Worm (Caenorhabditis elegans) whole organism, L2 larva: ENCODE results near the gene csn-3.

Source experiments
- C34F6.9 ChIP-seq: fragments of 150-350 bp; optimal IDR thresholded peaks from 2 replicates; lab custom pipeline; 2014; ENCODE audit warnings: missing biosample characterization, missing genetic modification characterization
- F13H6.1 ChIP-seq: sonication (generic microtip); optimal IDR thresholded peaks from 2 replicates; lab custom pipeline; 2016; ENCODE audit warnings: missing genetic modification characterization, missing compliant biosample characterization
- R02D3.7 ChIP-seq: fragments of 150-350 bp; optimal IDR thresholded peaks from 2 replicates; lab custom pipeline; 2014; ENCODE audit warnings: missing biosample characterization, missing genetic modification characterization
- Y55F3AM.14 ChIP-seq: fragments of 200-800 bp; sonication (Bioruptor generic); optimal IDR thresholded peaks from 2 replicates; lab custom pipeline; 2018; ENCODE audit warnings: mild to moderate bottlenecking, missing genetic modification characterization, missing compliant biosample characterization
- ZK546.5 ChIP-seq: sonication (generic microtip); optimal IDR thresholded peaks from 2 replicates; lab custom pipeline; 2017; ENCODE audit warnings: missing biosample characterization, missing genetic modification characterization
- ama-1 ChIP-seq: fragments of 150-350 bp; optimal IDR thresholded peaks from 2 replicates; lab custom pipeline; 2018; ENCODE audit warnings: inconsistent platforms
- blmp-1 ChIP-seq: sonication (generic microtip); optimal IDR thresholded peaks from 2 replicates; lab custom pipeline; 2017; ENCODE audit warnings: missing genetic modification characterization, mild to moderate bottlenecking, missing compliant biosample characterization, antibody characterized with exemption, moderate library complexity; ENCODE audit not compliant: insufficient read depth
- ceh-16 ChIP-seq: fragments of 150-350 bp; optimal IDR thresholded peaks from 2 replicates; lab custom pipeline; 2014; ENCODE audit warnings: missing biosample characterization, missing genetic modification characterization
- ceh-82 ChIP-seq: fragments of 150-350 bp; optimal IDR thresholded peaks from 2 replicates; lab custom pipeline; 2014; ENCODE audit warnings: missing biosample characterization, missing genetic modification characterization
- crh-2 ChIP-seq: sonication (generic microtip); optimal IDR thresholded peaks from 2 replicates; lab custom pipeline; 2017; ENCODE audit warnings: missing biosample characterization, missing genetic modification characterization
- dmd-4 ChIP-seq: sonication (generic microtip); optimal IDR thresholded peaks from 2 replicates; lab custom pipeline; 2017; ENCODE audit warnings: missing biosample characterization, missing genetic modification characterization
- egl-27 ChIP-seq: sonication (generic microtip); optimal IDR thresholded peaks from 3 replicates; lab custom pipeline; 2017; ENCODE audit warnings: missing biosample characterization, missing genetic modification reagents, missing genetic modification characterization
- elt-1 ChIP-seq: fragments of 150-350 bp; optimal IDR thresholded peaks from 2 replicates; lab custom pipeline; 2014; ENCODE audit warnings: missing biosample characterization, missing genetic modification characterization
- fos-1 ChIP-seq: fragments of 150-350 bp; optimal IDR thresholded peaks from 2 replicates; lab custom pipeline; 2014; ENCODE audit warnings: missing biosample characterization, missing genetic modification characterization
- gmeb-1 ChIP-seq: fragments of 150-350 bp; optimal IDR thresholded peaks from 2 replicates; lab custom pipeline; 2014; ENCODE audit warnings: missing biosample characterization, missing genetic modification characterization
- lin-13 ChIP-seq: fragments of 150-350 bp; optimal IDR thresholded peaks from 2 replicates; lab custom pipeline; 2014; ENCODE audit warnings: missing biosample characterization, missing genetic modification reagents, missing genetic modification characterization
- lin-39 ChIP-seq: fragments of 150-350 bp; optimal IDR thresholded peaks from 2 replicates; lab custom pipeline; 2014; ENCODE audit warnings: missing biosample characterization, missing genetic modification reagents, missing genetic modification characterization
- lsy-2 ChIP-seq, 2 experiments: fragments of 150-350 bp in 1 of 2; sonication (generic microtip) in 1 of 2; optimal IDR thresholded peaks; 2 replicates each; lab custom pipeline; 2014 to 2017; ENCODE audit warnings: missing biosample characterization in 2 of 2, missing genetic modification characterization in 2 of 2
- mbf-1 ChIP-seq: sonication (generic microtip); optimal IDR thresholded peaks from 2 replicates; lab custom pipeline; 2017; ENCODE audit warnings: missing biosample characterization, missing genetic modification characterization
- mdl-1 ChIP-seq, 2 experiments: fragments of 150-350 bp in 1 of 2; sonication (generic microtip) in 1 of 2; optimal IDR thresholded peaks; 2 replicates each; lab custom pipeline; 2017; ENCODE audit warnings: missing biosample characterization in 2 of 2, missing genetic modification characterization in 2 of 2
- nhr-10 ChIP-seq: sonication (generic microtip); optimal IDR thresholded peaks from 2 replicates; lab custom pipeline; 2017; ENCODE audit warnings: missing biosample characterization, missing genetic modification characterization
- nhr-12 ChIP-seq: fragments of 150-350 bp; optimal IDR thresholded peaks from 2 replicates; lab custom pipeline; 2014; ENCODE audit warnings: missing biosample characterization, missing genetic modification characterization
- nhr-129 ChIP-seq: fragments of 150-350 bp; optimal IDR thresholded peaks from 2 replicates; lab custom pipeline; 2014; ENCODE audit warnings: missing biosample characterization, missing genetic modification characterization
- nhr-23 ChIP-seq: fragments of 150-350 bp; optimal IDR thresholded peaks from 2 replicates; lab custom pipeline; 2014; ENCODE audit warnings: missing biosample characterization, missing genetic modification reagents, missing genetic modification characterization
- nhr-237 ChIP-seq: fragments of 150-350 bp; optimal IDR thresholded peaks from 2 replicates; lab custom pipeline; 2014; ENCODE audit warnings: missing biosample characterization, missing genetic modification characterization
- nhr-6 ChIP-seq: fragments of 150-350 bp; optimal IDR thresholded peaks from 2 replicates; lab custom pipeline; 2014; ENCODE audit warnings: missing biosample characterization, missing genetic modification characterization
- nhr-77 ChIP-seq: fragments of 150-350 bp; optimal IDR thresholded peaks from 2 replicates; lab custom pipeline; 2014; ENCODE audit warnings: missing biosample characterization, missing genetic modification characterization
- peb-1 ChIP-seq: fragments of 150-350 bp; optimal IDR thresholded peaks from 2 replicates; lab custom pipeline; 2014; ENCODE audit warnings: missing biosample characterization, missing genetic modification characterization
- sem-4 ChIP-seq: fragments of 150-350 bp; optimal IDR thresholded peaks from 2 replicates; lab custom pipeline; 2014; ENCODE audit warnings: missing biosample characterization, missing genetic modification reagents, missing genetic modification characterization
- skn-1 ChIP-seq: sonication (generic microtip); optimal IDR thresholded peaks from 2 replicates; lab custom pipeline; 2017; ENCODE audit warnings: missing biosample characterization, missing genetic modification characterization
- sma-3 ChIP-seq: sonication (generic microtip); optimal IDR thresholded peaks from 2 replicates; lab custom pipeline; 2016; ENCODE audit warnings: missing genetic modification reagents, missing genetic modification characterization, missing compliant biosample characterization
- sma-9 ChIP-seq, 2 experiments: fragments of 150-350 bp in 1 of 2; sonication (generic microtip) in 1 of 2; optimal IDR thresholded peaks; 2 replicates each; lab custom pipeline; 2014 to 2016; ENCODE audit warnings: missing genetic modification characterization in 2 of 2, mild to moderate bottlenecking in 1 of 2, missing biosample characterization in 1 of 2, missing compliant biosample characterization in 1 of 2, missing genetic modification reagents in 1 of 2, moderate library complexity in 1 of 2
- snpc-4 ChIP-seq: fragments of 150-350 bp; optimal IDR thresholded peaks from 2 replicates; lab custom pipeline; 2014; ENCODE audit warnings: missing biosample characterization, missing genetic modification characterization
- unc-39 ChIP-seq: fragments of 150-350 bp; optimal IDR thresholded peaks from 2 replicates; lab custom pipeline; 2014; ENCODE audit warnings: missing biosample characterization, missing genetic modification characterization
- unc-55 ChIP-seq: fragments of 150-350 bp; sonication (generic microtip); optimal IDR thresholded peaks from 3 replicates; lab custom pipeline; 2014; ENCODE audit warnings: missing biosample characterization, missing genetic modification reagents, missing genetic modification characterization
- unc-62 ChIP-seq: fragments of 150-350 bp; optimal IDR thresholded peaks from 2 replicates; lab custom pipeline; 2014; ENCODE audit warnings: missing biosample characterization, missing genetic modification reagents, missing genetic modification characterization
- zag-1 ChIP-seq: fragments of 150-350 bp; optimal IDR thresholded peaks from 2 replicates; lab custom pipeline; 2014; ENCODE audit warnings: missing biosample characterization, missing genetic modification characterization
- ztf-1 ChIP-seq: fragments of 200-800 bp; sonication (Bioruptor generic); conservative IDR thresholded peaks from 2 replicates; pipeline ENCODE4 v1.3.6; 2022; ENCODE audit warnings: missing genetic modification characterization, missing compliant biosample characterization
- ztf-11 ChIP-seq: sonication (generic microtip); optimal IDR thresholded peaks from 2 replicates; lab custom pipeline; 2017; ENCODE audit warnings: missing biosample characterization, missing genetic modification characterization
- ztf-4 ChIP-seq: fragments of 150-350 bp; optimal IDR thresholded peaks from 2 replicates; lab custom pipeline; 2014; ENCODE audit warnings: missing biosample characterization, missing genetic modification characterization

csn-3 gene

ce11 chrIV:210591-210990 lies 16.0 kb downstream of the csn-3 start:
- TF ChIP-seq gmeb-1 (peak; percentile 68), ama-1 (no peak), ceh-82 (no peak), ceh-16 (tag; lab: Kevin White, UChicago) (no peak), C34F6.9 (tag; lab: Kevin White, UChicago) (peak; percentile 27), sma-9 (GFP tag; optimal IDR thresholded peaks at IDR 0.05; lab: Kevin White, UChicago) (no peak), sma-9 (tag; optimal IDR thresholded peaks at IDR 0.05; lab: Kevin White, UChicago) (no peak), sma-3 (GFP tag; lab: Kevin White, UChicago) (peak; percentile 57), unc-62 (GFP tag; lab: Kevin White, UChicago) (no peak), crh-2 (peak; percentile 53), nhr-129 (peak; percentile 48), unc-55 (peak; percentile 43), elt-1 (tag; lab: Kevin White, UChicago) (no peak), lin-13 (GFP tag; lab: Kevin White, UChicago) (peak; percentile 14), unc-39 (no peak), zag-1 (tag; lab: Kevin White, UChicago) (no peak), ztf-1 (GFP tag; lab: Robert Waterston, UW) (no peak), egl-27 (tag; lab: Kevin White, UChicago) (peak; percentile 21), lsy-2 (tag; optimal IDR thresholded peaks at IDR 0.05; lab: Kevin White, UChicago) (peak in 1 of 2 experiments; percentile 36), R02D3.7 (tag; lab: Kevin White, UChicago) (no peak), nhr-6 (tag; lab: Kevin White, UChicago) (no peak), F13H6.1 (tag; lab: Kevin White, UChicago) (peak; percentile 34), snpc-4 (tag; lab: Kevin White, UChicago) (no peak), fos-1 (tag; lab: Kevin White, UChicago) (peak; percentile 56)

DNA sequence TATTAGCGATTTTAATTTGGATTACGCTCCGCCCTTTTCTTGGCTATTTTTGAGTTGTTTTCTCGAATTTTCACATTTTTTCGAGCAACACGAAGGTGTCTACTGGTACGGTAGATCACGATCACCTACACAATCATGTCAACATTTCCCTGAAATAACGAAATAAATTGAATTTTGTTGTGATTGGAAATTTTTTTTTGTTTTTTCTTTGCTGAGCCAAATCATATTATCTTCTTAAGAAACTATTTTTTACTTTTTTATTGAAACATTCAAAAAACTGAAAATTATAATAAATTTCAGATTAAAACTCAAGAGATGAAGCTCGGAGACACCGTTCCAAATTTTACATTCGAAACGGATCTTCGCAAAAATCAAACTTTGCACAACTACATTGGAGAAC lies 23.7 kb downstream of the csn-3 start, which contains the start of gene prdx-6:
Gene prdx-6 (plus strand): TSS at position 301 of the 400 bp plus-strand sequence.
- no peak for TF ChIP-seq ZK546.5 (tag; lab: Kevin White, UChicago)

DNA sequence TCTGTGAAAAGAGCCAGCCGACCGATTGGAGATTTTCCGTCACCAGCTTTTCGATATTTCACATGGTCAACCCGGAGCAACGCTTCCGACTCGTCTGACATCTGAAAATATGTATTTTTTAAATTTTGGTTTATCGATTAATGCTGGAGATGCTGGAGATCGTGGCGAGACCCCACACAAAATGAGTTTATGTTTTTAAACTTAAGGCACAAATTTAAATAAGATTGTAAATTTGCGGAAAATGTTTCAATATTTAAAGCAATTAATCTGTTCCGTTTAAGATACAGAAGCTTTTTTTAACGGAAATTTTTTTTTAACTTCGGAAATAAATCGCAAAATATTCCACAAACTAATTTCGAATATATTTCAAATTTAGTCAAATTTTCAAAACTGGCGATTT lies 37.1 kb downstream of the csn-3 start, which contains the start of gene gtf-2H1:
Gene gtf-2H1 (minus strand): TSS at position 101 of the 400 bp plus-strand sequence.
- TF ChIP-seq ztf-11 (tag; lab: Kevin White, UChicago) (no peak), nhr-6 (tag; lab: Kevin White, UChicago) (no peak)

- TF ChIP-seq nhr-10 (tag; lab: Kevin White, UChicago), result no peak
- no peak for TF ChIP-seq egl-27 (tag; lab: Kevin White, UChicago)
- no peak for TF ChIP-seq ztf-1 (GFP tag; lab: Robert Waterston, UW)
- TF ChIP-seq lin-39 (tag; lab: Kevin White, UChicago), result no peak
- TF ChIP-seq unc-55, result no peak
- no peak for TF ChIP-seq nhr-237 (tag; lab: Kevin White, UChicago)
- no peak for TF ChIP-seq lsy-2 (tag; optimal IDR thresholded peaks at IDR 0.05; lab: Kevin White, UChicago)
- no peak for TF ChIP-seq elt-1 (tag; lab: Kevin White, UChicago)
- no peak for TF ChIP-seq lin-13 (GFP tag; lab: Kevin White, UChicago)
- no peak for TF ChIP-seq ceh-16 (tag; lab: Kevin White, UChicago)
These were observed 41.6 kb downstream of the csn-3 start for ce11 chrIV:236138-236537.

DNA sequence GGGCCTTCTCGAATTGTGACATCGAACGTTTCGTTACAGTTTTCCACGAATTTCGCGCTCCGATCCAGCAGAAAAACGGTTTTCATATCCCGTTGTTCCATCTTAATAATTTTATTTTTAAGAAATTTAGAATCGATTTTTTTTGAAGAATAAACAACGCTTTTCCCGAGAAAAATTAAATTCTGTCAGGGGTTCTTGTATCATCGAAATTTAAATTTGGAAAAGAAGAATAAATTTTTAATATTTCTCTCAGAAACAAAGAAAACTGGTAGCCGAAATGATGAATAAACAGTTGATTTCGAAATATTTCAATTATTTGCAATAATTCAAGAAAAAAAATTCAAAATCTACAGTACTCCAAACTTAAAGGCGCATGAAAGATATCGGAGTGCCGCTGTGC lies 42.8 kb downstream of the csn-3 start, which contains the start of gene ints-13:
Gene ints-13 (minus strand): TSS at position 101 of the 400 bp plus-strand sequence.
- TF ChIP-seq peb-1, result no peak
- TF ChIP-seq ztf-4 (tag; lab: Kevin White, UChicago), result no peak
- TF ChIP-seq nhr-12 (tag; lab: Kevin White, UChicago), result no peak

ce11 chrIV:240257-240754 lies 45.8 kb downstream of the csn-3 start, which contains the start of the genes fnta-1 and cogc-8:
Gene fnta-1, minus strand, starts transcription at chrIV:240307.
Gene cogc-8, plus strand, starts transcription at chrIV:240451.
- TF ChIP-seq zag-1 (tag; lab: Kevin White, UChicago) (no peak), Y55F3AM.14 (no peak), fos-1 (tag; lab: Kevin White, UChicago) (no peak), dmd-4 (no peak), mdl-1 (tag; optimal IDR thresholded peaks at IDR 0.05; lab: Kevin White, UChicago) (no peak), ztf-11 (tag; lab: Kevin White, UChicago) (no peak), blmp-1 (tag; lab: Kevin White, UChicago) (no peak), lin-39 (tag; lab: Kevin White, UChicago) (no peak), ZK546.5 (tag; lab: Kevin White, UChicago) (no peak), elt-1 (tag; lab: Kevin White, UChicago) (no peak), nhr-23 (tag; lab: Kevin White, UChicago) (no peak), skn-1 (tag; lab: Kevin White, UChicago) (no peak), nhr-12 (tag; lab: Kevin White, UChicago) (no peak), nhr-6 (tag; lab: Kevin White, UChicago) (no peak), F13H6.1 (tag; lab: Kevin White, UChicago) (no peak), ztf-4 (tag; lab: Kevin White, UChicago) (no peak), sma-9 (GFP tag; optimal IDR thresholded peaks at IDR 0.05; lab: Kevin White, UChicago) (no peak), sma-9 (tag; optimal IDR thresholded peaks at IDR 0.05; lab: Kevin White, UChicago) (no peak), unc-62 (GFP tag; lab: Kevin White, UChicago) (no peak), sem-4 (no peak), mbf-1 (no peak), nhr-77 (tag; lab: Kevin White, UChicago) (no peak), nhr-237 (tag; lab: Kevin White, UChicago) (no peak), R02D3.7 (tag; lab: Kevin White, UChicago) (peak; percentile 81)
